Worm (Caenorhabditis elegans) whole organism, L4/young adult: ENCODE data around the gene R53.5.
A peak's percentile ranks its signal among the peaks of the same experiment; 100 is the strongest.

Source experiments
- W03F9.2 ChIP-seq: fragments of 150-350 bp; optimal IDR thresholded peaks from 2 replicates; lab custom pipeline; 2014; ENCODE audit warnings: missing biosample characterization, missing genetic modification characterization
- dao-5 ChIP-seq: sonication (generic microtip); optimal IDR thresholded peaks from 2 replicates; lab custom pipeline; 2016; ENCODE audit warnings: missing genotype, missing genetic modification characterization, moderate library complexity, missing compliant biosample characterization
- him-1 ChIP-seq: sonication (generic microtip); optimal IDR thresholded peaks from 2 replicates; lab custom pipeline; 2016; ENCODE audit warnings: missing genotype, missing genetic modification reagents, missing genetic modification characterization, missing compliant biosample characterization

Gene R53.5

ce11 chrII:9966954-9967353, 3.3 kb downstream of the R53.5 start, which contains the start of gene dtmk-1:
TSS of gene dtmk-1 (minus strand) at chrII:9967099.
- TF ChIP-seq W03F9.2 (tag; lab: Kevin White, UChicago): no peak
- TF ChIP-seq dao-5 (tag; lab: Kevin White, UChicago): no peak
- TF ChIP-seq him-1 (tag; lab: Kevin White, UChicago): no peak

ce11 chrII:9965325-9965724, 5.0 kb downstream of the R53.5 start:
- no peak for TF ChIP-seq him-1 (tag; lab: Kevin White, UChicago)

ce11 chrII:9963808-9964207, 6.5 kb downstream of the R53.5 start:
- TF ChIP-seq dao-5 (tag; lab: Kevin White, UChicago): no peak
- TF ChIP-seq W03F9.2 (tag; lab: Kevin White, UChicago): no peak
- no peak for TF ChIP-seq him-1 (tag; lab: Kevin White, UChicago)

ce11 chrII:9960127-9960526, 10.2 kb downstream of the R53.5 start:
- TF ChIP-seq him-1 (tag; lab: Kevin White, UChicago) (no peak), dao-5 (tag; lab: Kevin White, UChicago) (no peak), W03F9.2 (tag; lab: Kevin White, UChicago) (no peak)

ce11 chrII:9956116-9956515, 14.2 kb downstream of the R53.5 start:
- TF ChIP-seq W03F9.2 (tag; lab: Kevin White, UChicago) (no peak), dao-5 (tag; lab: Kevin White, UChicago) (no peak), him-1 (tag; lab: Kevin White, UChicago) (no peak)

- TF ChIP-seq him-1 (tag; lab: Kevin White, UChicago): no peak
- no peak for TF ChIP-seq dao-5 (tag; lab: Kevin White, UChicago)
- TF ChIP-seq W03F9.2 (tag; lab: Kevin White, UChicago): no peak
These were observed 15.4 kb downstream of the R53.5 start, which contains the start of gene egl-43 for ce11 chrII:9954885-9955284. TSS of gene egl-43 (plus strand) at chrII:9955185.

- TF ChIP-seq him-1 (tag; lab: Kevin White, UChicago): no peak
- no peak for TF ChIP-seq dao-5 (tag; lab: Kevin White, UChicago)
- no peak for TF ChIP-seq W03F9.2 (tag; lab: Kevin White, UChicago)
These were observed 18.4 kb downstream of the R53.5 start for ce11 chrII:9951846-9952245.

- TF ChIP-seq W03F9.2 (tag; lab: Kevin White, UChicago) (no peak), dao-5 (tag; lab: Kevin White, UChicago) (no peak), him-1 (tag; lab: Kevin White, UChicago) (no peak)
These were observed 21.6 kb downstream of the R53.5 start for ce11 chrII:9948662-9949061.

ce11 chrII:9943837-9944236, 26.5 kb downstream of the R53.5 start, which contains the start of gene flad-1:
TSS of gene flad-1 (plus strand) at chrII:9944137.
- TF ChIP-seq him-1 (tag; lab: Kevin White, UChicago): no peak
- TF ChIP-seq dao-5 (tag; lab: Kevin White, UChicago): no peak
- no peak for TF ChIP-seq W03F9.2 (tag; lab: Kevin White, UChicago)

ce11 chrII:9943246-9943645, 27.0 kb downstream of the R53.5 start:
- TF ChIP-seq W03F9.2 (tag; lab: Kevin White, UChicago) (no peak), him-1 (tag; lab: Kevin White, UChicago) (no peak), dao-5 (tag; lab: Kevin White, UChicago) (no peak)

ce11 chrII:9940430-9940829, 29.9 kb downstream of the R53.5 start, which contains the start of gene ufd-3:
TSS of gene ufd-3 (plus strand) at chrII:9940753.
- TF ChIP-seq him-1 (tag; lab: Kevin White, UChicago) (peak; percentile 42), dao-5 (tag; lab: Kevin White, UChicago) (no peak), W03F9.2 (tag; lab: Kevin White, UChicago) (no peak)

ce11 chrII:9938877-9939276, 31.4 kb downstream of the R53.5 start, which contains the start of the genes C05C10.7 and C05C10.5:
TSS of gene C05C10.7 (minus strand) at chrII:9938971.
TSS of gene C05C10.5 (plus strand) at chrII:9939040.
- TF ChIP-seq him-1 (tag; lab: Kevin White, UChicago) (no peak), W03F9.2 (tag; lab: Kevin White, UChicago) (no peak), dao-5 (tag; lab: Kevin White, UChicago) (no peak)

- TF ChIP-seq him-1 (tag; lab: Kevin White, UChicago): no peak
- peak; percentile 66 for TF ChIP-seq W03F9.2 (tag; lab: Kevin White, UChicago)
These were observed 32.7 kb downstream of the R53.5 start for ce11 chrII:9937611-9938010.

ce11 chrII:9936859-9937258, 33.4 kb downstream of the R53.5 start, which contains the start of gene C05C10.3:
TSS of gene C05C10.3 (minus strand) at chrII:9936893.
- TF ChIP-seq W03F9.2 (tag; lab: Kevin White, UChicago) (no peak), dao-5 (tag; lab: Kevin White, UChicago) (no peak), him-1 (tag; lab: Kevin White, UChicago) (no peak)
